Worm (Caenorhabditis elegans) whole organism, L2 larva: ENCODE data around the gene rnr-2.

Experiments
- C34F6.9 ChIP-seq: fragments of 150-350 bp; optimal IDR thresholded peaks from 2 replicates; lab custom pipeline; 2014; ENCODE audit warnings: missing biosample characterization, missing genetic modification characterization
- R02D3.7 ChIP-seq: fragments of 150-350 bp; optimal IDR thresholded peaks from 2 replicates; lab custom pipeline; 2014; ENCODE audit warnings: missing biosample characterization, missing genetic modification characterization
- ZK546.5 ChIP-seq: sonication (generic microtip); optimal IDR thresholded peaks from 2 replicates; lab custom pipeline; 2017; ENCODE audit warnings: missing biosample characterization, missing genetic modification characterization
- ama-1 ChIP-seq: fragments of 150-350 bp; optimal IDR thresholded peaks from 2 replicates; lab custom pipeline; 2018; ENCODE audit warnings: inconsistent platforms
- fos-1 ChIP-seq: fragments of 150-350 bp; optimal IDR thresholded peaks from 2 replicates; lab custom pipeline; 2014; ENCODE audit warnings: missing biosample characterization, missing genetic modification characterization
- gmeb-1 ChIP-seq: fragments of 150-350 bp; optimal IDR thresholded peaks from 2 replicates; lab custom pipeline; 2014; ENCODE audit warnings: missing biosample characterization, missing genetic modification characterization
- lin-13 ChIP-seq: fragments of 150-350 bp; optimal IDR thresholded peaks from 2 replicates; lab custom pipeline; 2014; ENCODE audit warnings: missing biosample characterization, missing genetic modification reagents, missing genetic modification characterization
- lsy-2 ChIP-seq, 2 experiments: fragments of 150-350 bp in 1 of 2; sonication (generic microtip) in 1 of 2; optimal IDR thresholded peaks; 2 replicates each; lab custom pipeline; 2014 to 2017; ENCODE audit warnings: missing biosample characterization in 2 of 2, missing genetic modification characterization in 2 of 2
- mbf-1 ChIP-seq: sonication (generic microtip); optimal IDR thresholded peaks from 2 replicates; lab custom pipeline; 2017; ENCODE audit warnings: missing biosample characterization, missing genetic modification characterization
- nhr-12 ChIP-seq: fragments of 150-350 bp; optimal IDR thresholded peaks from 2 replicates; lab custom pipeline; 2014; ENCODE audit warnings: missing biosample characterization, missing genetic modification characterization
- nhr-25 ChIP-seq: fragments of 150-350 bp; sonication (generic microtip); optimal IDR thresholded peaks from 3 replicates; lab custom pipeline; 2014; ENCODE audit warnings: missing biosample characterization, missing genetic modification characterization
- nhr-77 ChIP-seq: fragments of 150-350 bp; optimal IDR thresholded peaks from 2 replicates; lab custom pipeline; 2014; ENCODE audit warnings: missing biosample characterization, missing genetic modification characterization
- skn-1 ChIP-seq: sonication (generic microtip); optimal IDR thresholded peaks from 2 replicates; lab custom pipeline; 2017; ENCODE audit warnings: missing biosample characterization, missing genetic modification characterization
- sma-9 ChIP-seq, 2 experiments: fragments of 150-350 bp in 1 of 2; sonication (generic microtip) in 1 of 2; optimal IDR thresholded peaks; 2 replicates each; lab custom pipeline; 2014 to 2016; ENCODE audit warnings: missing genetic modification characterization in 2 of 2, mild to moderate bottlenecking in 1 of 2, missing biosample characterization in 1 of 2, missing compliant biosample characterization in 1 of 2, missing genetic modification reagents in 1 of 2, moderate library complexity in 1 of 2
- unc-55 ChIP-seq: fragments of 150-350 bp; sonication (generic microtip); optimal IDR thresholded peaks from 3 replicates; lab custom pipeline; 2014; ENCODE audit warnings: missing biosample characterization, missing genetic modification reagents, missing genetic modification characterization
- ztf-1 ChIP-seq: fragments of 200-800 bp; sonication (Bioruptor generic); conservative IDR thresholded peaks from 2 replicates; pipeline ENCODE4 v1.3.6; 2022; ENCODE audit warnings: missing genetic modification characterization, missing compliant biosample characterization
- ztf-11 ChIP-seq: sonication (generic microtip); optimal IDR thresholded peaks from 2 replicates; lab custom pipeline; 2017; ENCODE audit warnings: missing biosample characterization, missing genetic modification characterization

rnr-2 gene

ce11 chrIII:4058643-4059042, 36.1 kb downstream of the rnr-2 start, which contains the start of gene his-69:
Gene his-69, minus strand, starts transcription at chrIII:4058743.
- TF ChIP-seq nhr-25 (tag; lab: Kevin White, UChicago) (no peak), ama-1 (no peak), fos-1 (no peak), R02D3.7 (tag; lab: Kevin White, UChicago) (no peak), ztf-1 (no peak)

- TF ChIP-seq lin-13 (GFP tag; lab: Kevin White, UChicago): peak; percentile 18
- TF ChIP-seq gmeb-1 (tag; lab: Kevin White, UChicago): peak; percentile 89
- TF ChIP-seq lsy-2 (tag; optimal IDR thresholded peaks at IDR 0.05; lab: Kevin White, UChicago): peak in 1 of 2 experiments; percentile 49
- TF ChIP-seq skn-1 (tag; lab: Kevin White, UChicago): no peak
- no peak for TF ChIP-seq sma-9 (GFP tag; optimal IDR thresholded peaks at IDR 0.05; lab: Kevin White, UChicago)
- TF ChIP-seq sma-9 (tag; optimal IDR thresholded peaks at IDR 0.05; lab: Kevin White, UChicago): no peak
- peak; percentile 42 for TF ChIP-seq C34F6.9 (tag; lab: Kevin White, UChicago)
- no peak for TF ChIP-seq mbf-1 (tag; lab: Kevin White, UChicago)
- peak; percentile 66 for TF ChIP-seq unc-55
- TF ChIP-seq ztf-11 (tag; lab: Kevin White, UChicago): no peak
Measured at ce11 chrIII:4057894-4058293, 36.8 kb downstream of the rnr-2 start, which contains the start of gene rcq-5. Gene rcq-5, minus strand, starts transcription at chrIII:4057976.

- TF ChIP-seq ZK546.5 (tag; lab: Kevin White, UChicago) (no peak), nhr-77 (tag; lab: Kevin White, UChicago) (no peak), nhr-12 (tag; lab: Kevin White, UChicago) (no peak), ztf-11 (tag; lab: Kevin White, UChicago) (no peak)
Measured at ce11 chrIII:4049150-4049549, 45.6 kb downstream of the rnr-2 start.
